Worm (Caenorhabditis elegans) whole organism, young adult: ENCODE results near the gene R11H6.4.

ENCODE experiments used
- D2030.7 ChIP-seq: fragments of 200-800 bp; sonication (Bioruptor generic); IDR thresholded peaks from 2 replicates; pipeline ENCODE4 v1.3.6; 2022; ENCODE audit warnings: missing genetic modification reagents, missing genetic modification characterization, missing compliant biosample characterization
- F22D6.2 ChIP-seq: sonication (generic microtip); optimal IDR thresholded peaks from 2 replicates; lab custom pipeline; 2016; ENCODE audit warnings: mild to moderate bottlenecking, missing genetic modification characterization, missing compliant biosample characterization
- F23B12.7 ChIP-seq: sonication (generic microtip); optimal IDR thresholded peaks from 2 replicates; lab custom pipeline; 2017; ENCODE audit warnings: missing genetic modification characterization, mild to moderate bottlenecking, missing compliant biosample characterization, antibody characterized with exemption, moderate library complexity; ENCODE audit not compliant: insufficient read depth
- F49E8.2 ChIP-seq: sonication (generic microtip); optimal IDR thresholded peaks from 3 replicates; lab custom pipeline; 2017; ENCODE audit warnings: missing genetic modification characterization, mild to moderate bottlenecking, missing compliant biosample characterization, antibody characterized with exemption, moderate library complexity; ENCODE audit not compliant: insufficient read depth
- F57A8.1 ChIP-seq: fragments of 200-800 bp; sonication (Bioruptor generic); optimal IDR thresholded peaks from 2 replicates; lab custom pipeline; 2018; ENCODE audit warnings: mild to moderate bottlenecking, missing genetic modification characterization, moderate library complexity, missing compliant biosample characterization
- F57C9.4 ChIP-seq: sonication (generic microtip); optimal IDR thresholded peaks from 2 replicates; lab custom pipeline; 2017; ENCODE audit warnings: mild to moderate bottlenecking, missing genetic modification characterization, missing compliant biosample characterization
- K11D2.4 ChIP-seq: fragments of 200-800 bp; sonication (Bioruptor generic); IDR thresholded peaks from 2 replicates; pipeline ENCODE4 v1.3.6; 2022; ENCODE audit warnings: missing genetic modification reagents, missing genetic modification characterization, missing compliant biosample characterization
- Y67H2A.10 ChIP-seq: fragments of 200-800 bp; sonication (Bioruptor generic); conservative IDR thresholded peaks from 2 replicates; pipeline ENCODE4 v1.3.6; 2022; ENCODE audit warnings: missing genetic modification reagents, missing genetic modification characterization, missing compliant biosample characterization
- attf-3 ChIP-seq: fragments of 200-800 bp; sonication (Bioruptor generic); conservative IDR thresholded peaks from 2 replicates; pipeline ENCODE4 v1.3.6; 2022; ENCODE audit warnings: missing genetic modification reagents, missing genetic modification characterization, missing compliant biosample characterization
- ccch-3 ChIP-seq: fragments of 200-800 bp; sonication (Bioruptor generic); optimal IDR thresholded peaks from 2 replicates; lab custom pipeline; 2018; ENCODE audit warnings: mild to moderate bottlenecking, missing genetic modification characterization, missing compliant biosample characterization
- ceh-40 ChIP-seq: fragments of 200-800 bp; sonication (Bioruptor generic); IDR thresholded peaks from 2 replicates; pipeline ENCODE4 v1.3.6; 2022; ENCODE audit warnings: missing genetic modification characterization, missing compliant biosample characterization
- die-1 ChIP-seq: sonication (generic microtip); optimal IDR thresholded peaks from 2 replicates; lab custom pipeline; 2016; ENCODE audit warnings: missing genotype, mild to moderate bottlenecking, missing genetic modification characterization, missing compliant biosample characterization
- efl-1 ChIP-seq: fragments of 150-350 bp; optimal IDR thresholded peaks from 2 replicates; lab custom pipeline; 2014; ENCODE audit warnings: missing biosample characterization, missing genetic modification reagents, missing genetic modification characterization
- egl-18 ChIP-seq: fragments of 200-800 bp; sonication (Bioruptor generic); IDR thresholded peaks from 2 replicates; pipeline ENCODE4 v1.3.6; 2022; ENCODE audit warnings: missing genetic modification reagents, missing genetic modification characterization, missing compliant biosample characterization
- egl-44 ChIP-seq: fragments of 200-800 bp; sonication (Bioruptor generic); IDR thresholded peaks from 2 replicates; pipeline ENCODE4 v1.3.6; 2022; ENCODE audit warnings: missing genetic modification reagents, missing genetic modification characterization, missing compliant biosample characterization
- ekl-4 ChIP-seq: fragments of 200-800 bp; sonication (Bioruptor generic); IDR thresholded peaks from 2 replicates; pipeline ENCODE4 v1.3.6; 2022; ENCODE audit warnings: missing genetic modification reagents, missing genetic modification characterization, missing compliant biosample characterization
- ets-4 ChIP-seq: fragments of 200-800 bp; sonication (Bioruptor generic); optimal IDR thresholded peaks from 2 replicates; lab custom pipeline; 2018; ENCODE audit warnings: mild to moderate bottlenecking, missing genetic modification characterization, missing compliant biosample characterization
- gei-17 ChIP-seq: fragments of 200-800 bp; sonication (Bioruptor generic); optimal IDR thresholded peaks from 2 replicates; lab custom pipeline; 2018; ENCODE audit warnings: mild to moderate bottlenecking, missing genetic modification characterization, missing compliant biosample characterization
- hlh-12 ChIP-seq: sonication (generic microtip); optimal IDR thresholded peaks from 2 replicates; lab custom pipeline; 2016; ENCODE audit warnings: missing genetic modification characterization, missing compliant biosample characterization
- hmg-1.2 ChIP-seq: fragments of 200-800 bp; sonication (Bioruptor generic); IDR thresholded peaks from 2 replicates; pipeline ENCODE4 v1.3.6; 2022; ENCODE audit warnings: missing genetic modification reagents, missing genetic modification characterization, missing compliant biosample characterization
- hmg-20 ChIP-seq: fragments of 200-800 bp; sonication (Bioruptor generic); IDR thresholded peaks from 2 replicates; pipeline ENCODE4 v1.3.6; 2022; ENCODE audit warnings: missing genetic modification reagents, missing genetic modification characterization, missing compliant biosample characterization
- hrde-1 ChIP-seq: sonication (generic microtip); optimal IDR thresholded peaks from 2 replicates; lab custom pipeline; 2016; ENCODE audit warnings: missing genetic modification characterization, mild to moderate bottlenecking, missing compliant biosample characterization, moderate library complexity, missing genotype, missing genetic modification reagents, borderline replicate concordance
- lag-1 ChIP-seq: fragments of 200-800 bp; sonication (Bioruptor generic); IDR thresholded peaks from 2 replicates; pipeline ENCODE4 v1.3.6; 2022; ENCODE audit warnings: missing genetic modification reagents, missing genetic modification characterization, missing compliant biosample characterization
- let-526 ChIP-seq: fragments of 200-800 bp; sonication (Bioruptor generic); IDR thresholded peaks from 2 replicates; pipeline ENCODE4 v1.3.6; 2022; ENCODE audit warnings: missing genetic modification reagents, missing genetic modification characterization, missing compliant biosample characterization
- lin-26 ChIP-seq: fragments of 200-800 bp; sonication (Bioruptor generic); IDR thresholded peaks from 2 replicates; pipeline ENCODE4 v1.3.6; 2022; ENCODE audit warnings: missing genetic modification reagents, missing genetic modification characterization, missing compliant biosample characterization
- lsl-1 ChIP-seq: fragments of 200-800 bp; sonication (Bioruptor generic); optimal IDR thresholded peaks from 2 replicates; lab custom pipeline; 2018; ENCODE audit warnings: mild to moderate bottlenecking, missing genetic modification characterization, moderate library complexity, missing compliant biosample characterization
- lsy-27 ChIP-seq: sonication (generic microtip); optimal IDR thresholded peaks from 2 replicates; lab custom pipeline; 2017; ENCODE audit warnings: missing genetic modification characterization, mild to moderate bottlenecking, missing compliant biosample characterization, antibody characterized with exemption, missing genotype, borderline replicate concordance; ENCODE audit not compliant: insufficient read depth
- madf-3 ChIP-seq: fragments of 200-800 bp; sonication (Bioruptor generic); IDR thresholded peaks from 2 replicates; pipeline ENCODE4 v1.3.6; 2022; ENCODE audit warnings: missing genetic modification reagents, missing genetic modification characterization, missing compliant biosample characterization
- madf-6 ChIP-seq: fragments of 200-800 bp; sonication (Bioruptor generic); IDR thresholded peaks from 2 replicates; pipeline ENCODE4 v1.3.6; 2022; ENCODE audit warnings: missing genetic modification reagents, missing genetic modification characterization, missing compliant biosample characterization
- mcd-1 ChIP-seq: fragments of 200-800 bp; sonication (Bioruptor generic); IDR thresholded peaks from 2 replicates; pipeline ENCODE4 v1.3.6; 2022; ENCODE audit warnings: missing genetic modification reagents, missing genetic modification characterization, missing compliant biosample characterization
- mes-4 ChIP-seq: sonication (generic microtip); optimal IDR thresholded peaks from 2 replicates; lab custom pipeline; 2016; ENCODE audit warnings: missing genotype, missing genetic modification characterization, missing compliant biosample characterization
- nfya-1 ChIP-seq: sonication (generic microtip); optimal IDR thresholded peaks from 2 replicates; lab custom pipeline; 2017; ENCODE audit warnings: antibody characterized with exemption, missing compliant biosample characterization, missing genetic modification characterization, borderline replicate concordance; ENCODE audit not compliant: insufficient read depth
- nhr-120 ChIP-seq: fragments of 200-800 bp; sonication (Bioruptor generic); IDR thresholded peaks from 2 replicates; pipeline ENCODE4 v1.3.6; 2022; ENCODE audit warnings: missing genetic modification characterization, missing compliant biosample characterization
- nhr-179 ChIP-seq: sonication (generic microtip); optimal IDR thresholded peaks from 2 replicates; lab custom pipeline; 2016; ENCODE audit warnings: mild to moderate bottlenecking, missing genetic modification characterization, missing compliant biosample characterization
- nhr-90 ChIP-seq: sonication (generic microtip); optimal IDR thresholded peaks from 2 replicates; lab custom pipeline; 2016; ENCODE audit warnings: missing genotype, mild to moderate bottlenecking, missing genetic modification characterization, missing compliant biosample characterization
- rcor-1 ChIP-seq: fragments of 200-800 bp; sonication (Bioruptor generic); IDR thresholded peaks from 2 replicates; pipeline ENCODE4 v1.3.6; 2022; ENCODE audit warnings: missing genetic modification reagents, missing genetic modification characterization, missing compliant biosample characterization
- repo-1 ChIP-seq: sonication (generic microtip); optimal IDR thresholded peaks from 2 replicates; lab custom pipeline; 2017; ENCODE audit warnings: mild to moderate bottlenecking, missing genetic modification characterization, missing compliant biosample characterization
- sea-2 ChIP-seq: fragments of 200-800 bp; sonication (Bioruptor generic); IDR thresholded peaks from 2 replicates; pipeline ENCODE4 v1.3.6; 2022; ENCODE audit warnings: missing genetic modification characterization, missing compliant biosample characterization
- tbp1 ChIP-seq: fragments of 200-800 bp; sonication (Bioruptor generic); optimal IDR thresholded peaks from 2 replicates; lab custom pipeline; 2018; ENCODE audit warnings: mild to moderate bottlenecking, missing genetic modification characterization, missing compliant biosample characterization
- tlf-1 ChIP-seq: fragments of 200-800 bp; sonication (Bioruptor generic); optimal IDR thresholded peaks from 2 replicates; lab custom pipeline; 2018; ENCODE audit warnings: mild to moderate bottlenecking, missing genetic modification characterization, missing compliant biosample characterization
- zim-3 ChIP-seq: sonication (generic microtip); optimal IDR thresholded peaks from 2 replicates; lab custom pipeline; 2017; ENCODE audit warnings: mild to moderate bottlenecking, missing genetic modification characterization, moderate library complexity, missing compliant biosample characterization
- ztf-18 ChIP-seq: sonication (generic microtip); optimal IDR thresholded peaks from 2 replicates; lab custom pipeline; 2016; ENCODE audit warnings: missing genotype, mild to moderate bottlenecking, missing genetic modification characterization, missing compliant biosample characterization
- ztf-28 ChIP-seq: fragments of 200-800 bp; sonication (Bioruptor generic); IDR thresholded peaks from 2 replicates; pipeline ENCODE4 v1.3.6; 2022; ENCODE audit warnings: missing genetic modification reagents, missing genetic modification characterization, missing compliant biosample characterization

R11H6.4 gene

ce11 chrV:14615671-14616070, 5.9 kb downstream of the R11H6.4 start:
- TF ChIP-seq madf-6 (GFP tag; lab: Robert Waterston, UW), result peak; percentile 52; the same call in 1 of the 2 replicates
- no peak for TF ChIP-seq rcor-1 (GFP tag; lab: Robert Waterston, UW)
- TF ChIP-seq die-1, result no peak
- TF ChIP-seq nfya-1 (tag; lab: Kevin White, UChicago), result no peak
- TF ChIP-seq lsy-27 (tag; lab: Kevin White, UChicago), result no peak
- no peak for TF ChIP-seq F22D6.2 (tag; lab: Kevin White, UChicago)
- TF ChIP-seq ekl-4 (GFP tag; lab: Robert Waterston, UW), result no peak
- TF ChIP-seq mcd-1 (GFP tag; lab: Robert Waterston, UW), result no peak
- TF ChIP-seq hmg-20 (GFP tag; lab: Robert Waterston, UW), result no peak
- TF ChIP-seq lsl-1 (GFP tag; lab: Kevin White, UChicago), result no peak
- no peak for TF ChIP-seq K11D2.4
- peak; percentile 53 for TF ChIP-seq efl-1 (GFP tag; lab: Kevin White, UChicago)
- no peak for TF ChIP-seq hlh-12 (tag; lab: Kevin White, UChicago)
- no peak for TF ChIP-seq ets-4 (GFP tag; lab: Kevin White, UChicago)
- TF ChIP-seq ztf-18 (tag; lab: Kevin White, UChicago), result no peak
- TF ChIP-seq F23B12.7 (tag; lab: Kevin White, UChicago), result no peak
- no peak for TF ChIP-seq sea-2 (GFP tag; lab: Robert Waterston, UW)

DNA sequence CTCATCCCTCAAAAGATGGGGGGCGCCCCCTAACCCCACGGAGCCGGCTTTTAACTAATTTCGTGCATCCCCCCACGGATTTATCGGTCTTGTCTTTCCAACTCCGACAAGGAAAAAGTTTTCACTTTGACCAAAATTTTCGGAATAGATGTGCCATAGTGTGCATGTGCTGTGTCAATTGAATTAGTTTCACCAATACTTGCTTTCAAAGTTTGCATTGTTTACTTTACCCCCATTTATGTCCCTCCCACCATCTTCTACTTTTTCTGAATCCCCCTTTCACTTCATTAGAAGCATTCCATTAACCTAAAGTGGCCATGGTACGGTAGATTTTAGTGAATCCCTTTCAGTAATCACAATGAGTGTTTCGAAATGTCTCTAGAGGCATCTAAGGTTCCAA, 8.0 kb downstream of the R11H6.4 start:
- TF ChIP-seq attf-3 (no peak), nhr-179 (tag; lab: Kevin White, UChicago) (no peak), F23B12.7 (tag; lab: Kevin White, UChicago) (no peak), egl-18 (GFP tag; lab: Robert Waterston, UW) (no peak), tbp1 (GFP tag; lab: Kevin White, UChicago) (no peak), zim-3 (tag; lab: Kevin White, UChicago) (no peak), nhr-120 (GFP tag; lab: Robert Waterston, UW) (no peak), lin-26 (no peak), madf-3 (GFP tag; lab: Robert Waterston, UW) (0 out of 2 replicates have a peak, but pooled peaks have one; percentile 32), F57C9.4 (tag; lab: Kevin White, UChicago) (no peak), hrde-1 (no peak), ztf-28 (GFP tag; lab: Robert Waterston, UW) (0 out of 2 replicates have a peak, but pooled peaks have one; percentile 13), tlf-1 (no peak), Y67H2A.10 (GFP tag; lab: Robert Waterston, UW) (no peak), lag-1 (GFP tag; lab: Robert Waterston, UW) (no peak)
- TF ChIP-seq, all 124 proteins: peak for 2

- TF ChIP-seq F49E8.2 (tag; lab: Kevin White, UChicago) (no peak), egl-44 (GFP tag; lab: Robert Waterston, UW) (no peak), D2030.7 (GFP tag; lab: Robert Waterston, UW) (no peak), nhr-90 (no peak), gei-17 (GFP tag; lab: Kevin White, UChicago) (no peak), tlf-1 (no peak), K11D2.4 (no peak), nhr-179 (tag; lab: Kevin White, UChicago) (no peak), ccch-3 (no peak), let-526 (GFP tag; lab: Robert Waterston, UW) (no peak), F57A8.1 (GFP tag; lab: Kevin White, UChicago) (no peak), ceh-40 (GFP tag; lab: Robert Waterston, UW) (no peak), repo-1 (tag; lab: Kevin White, UChicago) (no peak), hmg-1.2 (no peak), mes-4 (tag; lab: Kevin White, UChicago) (no peak)
Observed at ce11 chrV:14620311-14620710, 10.6 kb downstream of the R11H6.4 start.
